Fruit fly (Drosophila melanogaster) whole organism, embryonic: ENCODE data around the gene CG1998.

Experiments
- BEAF-32 ChIP-seq: fragments of 200-800 bp; sonication (Bioruptor generic); optimal IDR thresholded peaks from 3 replicates; lab custom pipeline; 2017; ENCODE audit warnings: missing biosample characterization, missing genetic modification characterization, mild to moderate bottlenecking, moderate library complexity, missing genetic modification reagents
- Blimp-1 ChIP-seq: fragments of 200-800 bp; sonication (Bioruptor generic); optimal IDR thresholded peaks from 3 replicates; lab custom pipeline; 2018; ENCODE audit warnings: missing biosample characterization, missing genetic modification characterization, mild to moderate bottlenecking, moderate library complexity, missing genetic modification reagents
- CG10321 ChIP-seq: fragments of 200-800 bp; sonication (Bioruptor generic); IDR thresholded peaks from 2 replicates; pipeline ENCODE4 v1.3.6; 2022; ENCODE audit warnings: missing biosample characterization, missing genetic modification characterization
- CG11695 ChIP-seq: fragments of 200-800 bp; sonication (Bioruptor generic); IDR thresholded peaks from 3 replicates; pipeline ENCODE4 v1.3.6; 2022; ENCODE audit warnings: missing biosample characterization, missing genetic modification characterization
- CG11696 ChIP-seq: fragments of 200-800 bp; sonication (Bioruptor generic); IDR thresholded peaks from 2 replicates; pipeline ENCODE4 v1.3.6; 2022; ENCODE audit warnings: missing biosample characterization, missing genetic modification characterization
- CG11723 ChIP-seq: fragments of 200-800 bp; sonication (Bioruptor generic); optimal IDR thresholded peaks from 2 replicates; lab custom pipeline; 2017; ENCODE audit warnings: missing biosample characterization, mild to moderate bottlenecking, missing genetic modification characterization
- CG12155 ChIP-seq: fragments of 200-800 bp; sonication (Bioruptor generic); optimal IDR thresholded peaks from 3 replicates; lab custom pipeline; 2016; ENCODE audit warnings: missing biosample characterization, missing genetic modification characterization
- CG15514 ChIP-seq: fragments of 200-800 bp; sonication (Bioruptor generic); optimal IDR thresholded peaks from 3 replicates; lab custom pipeline; 2017; ENCODE audit warnings: missing biosample characterization, missing genetic modification characterization, mild to moderate bottlenecking, moderate library complexity, missing genetic modification reagents
- CG1603 ChIP-seq: fragments of 200-800 bp; sonication (Bioruptor generic); optimal IDR thresholded peaks from 2 replicates; lab custom pipeline; 2019; ENCODE audit warnings: missing biosample characterization, mild to moderate bottlenecking, missing genetic modification characterization, moderate library complexity
- CG17186 ChIP-seq: fragments of 200-800 bp; sonication (Bioruptor generic); optimal IDR thresholded peaks from 3 replicates; lab custom pipeline; 2017; ENCODE audit warnings: missing biosample characterization, missing genetic modification reagents, missing genetic modification characterization
- CG17829 ChIP-seq: fragments of 200-800 bp; optimal IDR thresholded peaks from 2 replicates; lab custom pipeline; 2019; ENCODE audit warnings: missing biosample characterization, mild to moderate bottlenecking, missing genetic modification characterization, moderate library complexity
- CG2202 ChIP-seq: fragments of 200-800 bp; sonication (Bioruptor generic); optimal IDR thresholded peaks from 2 replicates; lab custom pipeline; 2018; ENCODE audit warnings: missing biosample characterization, mild to moderate bottlenecking, missing genetic modification characterization
- CG30020 ChIP-seq: fragments of 200-800 bp; optimal IDR thresholded peaks from 2 replicates; lab custom pipeline; 2019; ENCODE audit warnings: missing biosample characterization, mild to moderate bottlenecking, missing genetic modification characterization, moderate library complexity
- CG3726 ChIP-seq: fragments of 200-800 bp; sonication (Bioruptor generic); IDR thresholded peaks from 3 replicates; pipeline ENCODE4, ENCODE4 v1.3.6; 2022; ENCODE audit warnings: missing biosample characterization, missing genetic modification characterization
- CG3847 ChIP-seq: fragments of 200-800 bp; sonication (Bioruptor generic); IDR thresholded peaks from 2 replicates; pipeline ENCODE4 v1.3.6; 2022; ENCODE audit warnings: missing biosample characterization, missing genetic modification characterization
- CG4707 ChIP-seq: fragments of 200-800 bp; sonication (Bioruptor generic); optimal IDR thresholded peaks from 2 replicates; lab custom pipeline; 2018; ENCODE audit warnings: missing biosample characterization, mild to moderate bottlenecking, missing genetic modification characterization, moderate library complexity
- CG6813 ChIP-seq: fragments of 200-800 bp; sonication (Bioruptor generic); optimal IDR thresholded peaks from 2 replicates; lab custom pipeline; 2017; ENCODE audit warnings: missing biosample characterization, missing genetic modification characterization, mild to moderate bottlenecking, moderate library complexity, missing genetic modification reagents
- CG7928 ChIP-seq: fragments of 200-800 bp; sonication (Bioruptor generic); optimal IDR thresholded peaks from 2 replicates; lab custom pipeline; 2017; ENCODE audit warnings: missing biosample characterization, mild to moderate bottlenecking, missing genetic modification characterization
- CG8924 ChIP-seq: fragments of 200-800 bp; optimal IDR thresholded peaks from 3 replicates; lab custom pipeline; 2019; ENCODE audit warnings: missing biosample characterization, mild to moderate bottlenecking, missing genetic modification characterization, moderate library complexity
- CG9797 ChIP-seq: fragments of 200-800 bp; sonication (Bioruptor generic); optimal IDR thresholded peaks from 3 replicates; lab custom pipeline; 2018; ENCODE audit warnings: missing biosample characterization, mild to moderate bottlenecking, missing genetic modification characterization
- Dad ChIP-seq: fragments of 200-800 bp; sonication (Bioruptor generic); optimal IDR thresholded peaks from 3 replicates; lab custom pipeline; 2016; ENCODE audit warnings: missing biosample characterization, missing genetic modification characterization
- Drgx ChIP-seq: fragments of 200-800 bp; sonication (Bioruptor generic); IDR thresholded peaks from 2 replicates; pipeline ENCODE4 v1.3.6; 2022; ENCODE audit warnings: missing biosample characterization, missing genetic modification characterization
- Hr3 ChIP-seq: fragments of 200-800 bp; sonication (Bioruptor generic); optimal IDR thresholded peaks from 3 replicates; lab custom pipeline; 2016; ENCODE audit warnings: missing biosample characterization, missing genetic modification characterization
- Hr78 ChIP-seq, 2 experiments: fragments of 200-800 bp in 1 of 2; fragments of >200 bp in 1 of 2; sonication (Bioruptor generic) in 1 of 2; optimal IDR thresholded peaks; 2 replicates each; lab custom pipeline; 2017 to 2019; ENCODE audit warnings: missing biosample characterization in 2 of 2, missing genetic modification characterization in 2 of 2, mild to moderate bottlenecking in 1 of 2, moderate library complexity in 1 of 2
- NC2β ChIP-seq: fragments of 200-800 bp; sonication (Bioruptor generic); optimal IDR thresholded peaks from 2 replicates; lab custom pipeline; 2016; ENCODE audit warnings: missing biosample characterization, missing genetic modification characterization
- NK7.1 ChIP-seq: fragments of 200-800 bp; sonication (Bioruptor generic); optimal IDR thresholded peaks from 3 replicates; lab custom pipeline; 2016; ENCODE audit warnings: missing biosample characterization, missing genetic modification characterization
- Scr ChIP-seq: fragments of 200-800 bp; sonication (Bioruptor generic); IDR thresholded peaks from 2 replicates; pipeline ENCODE4 v1.3.6; 2022; ENCODE audit warnings: missing biosample characterization, missing genetic modification characterization; ENCODE audit not compliant: partially characterized antibody
- Ssrp ChIP-seq: fragments of 200-800 bp; sonication (Bioruptor generic); optimal IDR thresholded peaks from 2 replicates; lab custom pipeline; 2018; ENCODE audit warnings: missing biosample characterization, mild to moderate bottlenecking, missing genetic modification characterization, moderate library complexity
- Stat92E ChIP-seq, 3 experiments: fragments of >200 bp in 2 of 3; fragments of 200-800 bp in 1 of 3; sonication (Bioruptor generic) in 1 of 3; optimal IDR thresholded peaks; 2 replicates each; lab custom pipeline; 2017 to 2019; ENCODE audit warnings: missing biosample characterization in 3 of 3, missing genetic modification characterization in 3 of 3, mild to moderate bottlenecking in 1 of 3, moderate library complexity in 1 of 3
- Usf ChIP-seq: fragments of 200-800 bp; sonication (Bioruptor generic); optimal IDR thresholded peaks from 2 replicates; lab custom pipeline; 2017; ENCODE audit warnings: missing genotype, missing biosample characterization, missing genetic modification characterization
- YL-1 ChIP-seq: fragments of 200-800 bp; sonication (Bioruptor generic); optimal IDR thresholded peaks from 3 replicates; lab custom pipeline; 2017; ENCODE audit warnings: missing biosample characterization, mild to moderate bottlenecking, missing genetic modification characterization
- ab ChIP-seq: fragments of 200-800 bp; sonication (Bioruptor generic); optimal IDR thresholded peaks from 2 replicates; lab custom pipeline; 2016; ENCODE audit warnings: missing biosample characterization, missing genetic modification characterization
- abd-A ChIP-seq: fragments of 200-800 bp; sonication (Bioruptor generic); optimal IDR thresholded peaks from 3 replicates; lab custom pipeline; 2019; ENCODE audit warnings: missing biosample characterization, mild to moderate bottlenecking, missing genetic modification characterization, moderate library complexity
- croc ChIP-seq: fragments of 200-800 bp; sonication (Bioruptor generic); conservative IDR thresholded peaks from 3 replicates; pipeline ENCODE4 v1.3.6; 2022; ENCODE audit warnings: missing biosample characterization, missing genetic modification characterization
- disco-r ChIP-seq: fragments of 200-800 bp; sonication (Bioruptor generic); optimal IDR thresholded peaks from 2 replicates; lab custom pipeline; 2016; ENCODE audit warnings: missing biosample characterization, missing genetic modification characterization
- emc ChIP-seq: fragments of 200-800 bp; sonication (Bioruptor generic); optimal IDR thresholded peaks from 2 replicates; lab custom pipeline; 2016; ENCODE audit warnings: missing biosample characterization, missing genetic modification characterization
- ftz-f1 ChIP-seq: fragments of 200-800 bp; sonication (Bioruptor generic); optimal IDR thresholded peaks from 2 replicates; lab custom pipeline; 2016; ENCODE audit warnings: missing biosample characterization, missing genetic modification characterization
- gfzf ChIP-seq: fragments of 200-800 bp; sonication (Bioruptor generic); optimal IDR thresholded peaks from 2 replicates; lab custom pipeline; 2016; ENCODE audit warnings: missing biosample characterization, mild to moderate bottlenecking, missing genetic modification characterization, moderate library complexity
- gro ChIP-seq: fragments of 200-800 bp; sonication (Bioruptor generic); optimal IDR thresholded peaks from 2 replicates; lab custom pipeline; 2016; ENCODE audit warnings: missing biosample characterization, missing genetic modification characterization
- gt ChIP-seq: fragments of 200-800 bp; sonication (Bioruptor generic); IDR thresholded peaks from 2 replicates; pipeline ENCODE4 v1.3.6; 2022; ENCODE audit warnings: missing biosample characterization, missing genetic modification characterization
- h ChIP-seq: fragments of >200 bp; optimal IDR thresholded peaks from 2 replicates; lab custom pipeline; 2017
- lmd ChIP-seq: fragments of 200-800 bp; sonication (Bioruptor generic); IDR thresholded peaks from 2 replicates; pipeline ENCODE4 v1.3.6; 2022; ENCODE audit warnings: missing biosample characterization, missing genetic modification characterization
- luna ChIP-seq: fragments of 200-800 bp; sonication (Bioruptor generic); optimal IDR thresholded peaks from 2 replicates; lab custom pipeline; 2016; ENCODE audit warnings: missing biosample characterization, missing genetic modification characterization
- onecut ChIP-seq: fragments of 200-800 bp; sonication (Bioruptor generic); IDR thresholded peaks from 2 replicates; pipeline ENCODE4 v1.3.6; 2022; ENCODE audit warnings: missing biosample characterization, missing genetic modification characterization
- pros ChIP-seq: fragments of 200-800 bp; sonication (Bioruptor generic); optimal IDR thresholded peaks from 3 replicates; lab custom pipeline; 2019; ENCODE audit warnings: missing biosample characterization, mild to moderate bottlenecking, missing genetic modification characterization, moderate library complexity
- ranshi ChIP-seq: fragments of 200-800 bp; sonication (Bioruptor generic); IDR thresholded peaks from 2 replicates; pipeline ENCODE4 v1.3.6; 2022; ENCODE audit warnings: missing biosample characterization, missing genetic modification characterization
- rib ChIP-seq: fragments of 200-800 bp; sonication (Bioruptor generic); IDR thresholded peaks from 2 replicates; pipeline ENCODE4 v1.3.6; 2022; ENCODE audit warnings: missing biosample characterization, missing genetic modification characterization
- sens ChIP-seq: fragments of 200-800 bp; sonication (Bioruptor generic); peaks from one replicate; lab custom pipeline; 2016; ENCODE audit warnings: missing biosample characterization, missing genetic modification characterization
- sima ChIP-seq: fragments of 200-800 bp; sonication (Bioruptor generic); optimal IDR thresholded peaks from 2 replicates; lab custom pipeline; 2016; ENCODE audit warnings: missing biosample characterization, missing genetic modification characterization
- stc ChIP-seq: fragments of 200-800 bp; sonication (Bioruptor generic); IDR thresholded peaks from 2 replicates; pipeline ENCODE4 v1.3.6; 2022; ENCODE audit warnings: missing biosample characterization, missing genetic modification characterization
- tgo ChIP-seq: fragments of 200-800 bp; sonication (Bioruptor generic); IDR thresholded peaks from 3 replicates; pipeline ENCODE4 v1.3.6; 2022; ENCODE audit warnings: missing biosample characterization, missing genetic modification characterization

The CG1998 gene

DNA sequence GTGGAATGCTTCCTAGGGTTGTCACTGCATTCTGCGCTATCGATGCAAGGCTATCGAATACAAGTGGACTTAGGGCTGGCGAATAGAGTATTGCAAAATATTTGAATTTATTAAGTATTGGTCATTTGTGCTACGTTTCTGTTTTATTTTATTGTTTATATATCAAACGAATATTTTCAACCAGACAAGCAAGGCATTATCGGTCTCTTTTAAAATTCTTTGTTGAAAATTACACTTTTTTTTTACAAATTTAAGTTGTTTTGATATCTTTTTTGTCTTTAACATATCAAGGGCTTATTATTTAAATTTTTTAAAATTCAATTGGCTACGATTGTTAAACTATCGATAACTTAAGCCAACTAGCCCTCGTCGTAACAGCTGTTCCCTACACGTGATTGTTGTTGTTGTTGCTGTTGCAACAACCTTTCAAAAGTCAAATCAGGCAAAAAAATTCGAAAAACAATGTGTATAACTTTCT, 25.5 kb downstream of the CG1998 start, which contains the start of the genes Ype and CG1662 (continued):
- TF ChIP-seq ftz-f1 (GFP tag; lab: Kevin White, UChicago): peak; percentile 11
- no peak for TF ChIP-seq CG10321 (GFP tag; lab: Robert Waterston, UW)
- TF ChIP-seq abd-A (tag; lab: Kevin White, UChicago): peak; percentile 3
- TF ChIP-seq lmd (GFP tag; lab: Robert Waterston, UW): peak; percentile 69
- TF ChIP-seq CG12155 (GFP tag; lab: Kevin White, UChicago): peak; percentile 62
- no peak for TF ChIP-seq NK7.1
- no peak for TF ChIP-seq gt (GFP tag; lab: Robert Waterston, UW)
- no peak for TF ChIP-seq pros (GFP tag; lab: Kevin White, UChicago)
- TF ChIP-seq CG3726: no peak
- peak; percentile 80 for TF ChIP-seq CG8924 (tag; lab: Kevin White, UChicago)
- TF ChIP-seq Usf (GFP tag; lab: Kevin White, UChicago): peak; percentile 68
- TF ChIP-seq CG11695 (GFP tag; lab: Robert Waterston, UW): 0 out of 3 replicates have a peak, but pooled peaks have one; percentile 26
- peak; percentile 28 for TF ChIP-seq CG6813 (GFP tag; lab: Kevin White, UChicago)
- peak; percentile 63; the same call in 1 of the 2 replicates for TF ChIP-seq rib (GFP tag; lab: Robert Waterston, UW)
- peak; percentile 38 for TF ChIP-seq ab (GFP tag; lab: Kevin White, UChicago)
- TF ChIP-seq CG11723 (GFP tag; lab: Kevin White, UChicago): peak; percentile 51
- TF ChIP-seq tgo (GFP tag; lab: Robert Waterston, UW): peak; percentile 66
- no peak for TF ChIP-seq Hr78 (GFP tag; optimal IDR thresholded peaks at IDR 0.05; lab: Kevin White, UChicago)
- no peak for TF ChIP-seq sima (GFP tag; lab: Kevin White, UChicago)
- peak; percentile 77 for TF ChIP-seq CG17829
- peak; percentile 71 for TF ChIP-seq Ssrp
- TF ChIP-seq CG11696 (GFP tag; lab: Robert Waterston, UW): no peak; the same call in 1 of the 2 replicates
- peak; percentile 57 for TF ChIP-seq Blimp-1
- peak; percentile 77 for TF ChIP-seq CG3847 (GFP tag; lab: Robert Waterston, UW)
- TF ChIP-seq onecut (GFP tag; lab: Robert Waterston, UW): peak; percentile 21; the same call in 1 of the 2 replicates
- TF ChIP-seq emc (GFP tag; lab: Kevin White, UChicago): peak; percentile 28
- peak; percentile 92 for TF ChIP-seq CG7928
- TF ChIP-seq YL-1 (GFP tag; lab: Kevin White, UChicago): peak; percentile 55
- no peak for TF ChIP-seq stc (GFP tag; lab: Robert Waterston, UW)
- TF ChIP-seq CG2202: peak; percentile 36
- TF ChIP-seq sens (GFP tag; lab: Kevin White, UChicago): peak; percentile 86
- TF ChIP-seq Hr3 (GFP tag; lab: Kevin White, UChicago): peak; percentile 80
- TF ChIP-seq CG4707 (GFP tag; lab: Kevin White, UChicago): no peak
- TF ChIP-seq Dad (GFP tag; lab: Kevin White, UChicago): peak; percentile 59
- peak; percentile 90 for TF ChIP-seq BEAF-32 (GFP tag; lab: Kevin White, UChicago)
- TF ChIP-seq gfzf (GFP tag; lab: Kevin White, UChicago): no peak
- TF ChIP-seq CG9797 (GFP tag; lab: Kevin White, UChicago): no peak
- peak; percentile 59 for TF ChIP-seq croc (GFP tag; lab: Robert Waterston, UW)
- no peak for TF ChIP-seq gro
- TF ChIP-seq luna (GFP tag; lab: Kevin White, UChicago): peak; percentile 3
- no peak for TF ChIP-seq h (lab: Kevin White, UChicago)
- TF ChIP-seq CG15514 (GFP tag; lab: Kevin White, UChicago): peak; percentile 68
- peak; percentile 45; the same call in 1 of the 2 replicates for TF ChIP-seq ranshi (GFP tag; lab: Robert Waterston, UW)
- TF ChIP-seq Stat92E (GFP tag; optimal IDR thresholded peaks at IDR 0.05; lab: Kevin White, UChicago): no peak
- TF ChIP-seq NC2β (GFP tag; lab: Kevin White, UChicago): peak; percentile 42
- peak; percentile 53 for TF ChIP-seq CG17186 (GFP tag; lab: Kevin White, UChicago)
- peak; percentile 47 for TF ChIP-seq CG1603 (tag; lab: Kevin White, UChicago)
- TF ChIP-seq CG30020 (tag; lab: Kevin White, UChicago): peak; percentile 65
- TF ChIP-seq Scr: peak; percentile 82
- TF ChIP-seq Drgx (GFP tag; lab: Robert Waterston, UW): peak; percentile 32; the same call in 1 of the 2 replicates
- no peak for TF ChIP-seq disco-r (GFP tag; lab: Kevin White, UChicago)
